Worm (Caenorhabditis elegans): Measurements from ENCODE around the gene slc-25A21.

slc-25A21 gene

DNA sequence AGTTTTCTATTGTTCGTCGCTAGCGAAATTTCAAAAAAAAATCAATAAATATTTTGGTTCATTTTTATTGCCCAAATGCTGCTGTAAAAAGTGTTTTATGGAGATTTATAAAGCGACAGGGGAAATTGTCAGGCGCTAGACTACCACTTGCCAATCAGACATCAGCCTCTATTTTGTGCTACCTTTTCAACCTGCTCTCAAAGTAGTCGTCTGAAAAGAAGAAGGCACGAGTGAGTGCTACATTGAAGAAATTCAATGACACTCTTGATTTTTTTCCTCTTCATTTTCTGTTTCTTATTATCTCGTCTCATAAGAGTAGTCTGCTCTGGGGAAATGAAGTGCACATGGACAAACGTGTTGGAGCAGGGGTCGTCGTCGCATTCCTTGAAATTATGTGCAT is 16.2 kb downstream of the slc-25A21 start (continued):
- TF ChIP-seq nhr-23 (tag; optimal IDR thresholded peaks at IDR 0.05) (no peak), nhr-6 (tag; optimal IDR thresholded peaks at IDR 0.05) (peak; percentile 77), nhr-11 (tag; optimal IDR thresholded peaks at IDR 0.05) (no peak), ztf-4 (tag; optimal IDR thresholded peaks at IDR 0.05) (peak; percentile 22), nhr-21 (tag; optimal IDR thresholded peaks at IDR 0.05) (peak; percentile 83), ZK546.5 (tag; optimal IDR thresholded peaks at IDR 0.05) (no peak), nhr-77 (tag; optimal IDR thresholded peaks at IDR 0.05) (peak; percentile 72), F13H6.1 (tag; optimal IDR thresholded peaks at IDR 0.05) (peak; percentile 73), mdl-1 (tag; optimal IDR thresholded peaks at IDR 0.05) (peak in 1 of 2 experiments; percentile 5), zag-1 (tag; optimal IDR thresholded peaks at IDR 0.05) (peak; percentile 28), nhr-129 (tag; optimal IDR thresholded peaks at IDR 0.05) (peak; percentile 80), lin-39 (tag; optimal IDR thresholded peaks at IDR 0.05) (peak; percentile 5), lin-11 (tag; optimal IDR thresholded peaks at IDR 0.05) (peak; percentile 34), unc-55 (GFP tag; optimal IDR thresholded peaks at IDR 0.05) (peak; percentile 95), alr-1 (tag; optimal IDR thresholded peaks at IDR 0.05) (no peak), lin-13 (GFP tag; optimal IDR thresholded peaks at IDR 0.05) (peak; percentile 66), egl-27 (tag; optimal IDR thresholded peaks at IDR 0.05) (peak; percentile 66)

- no peak for TF ChIP-seq nhr-237 (tag; optimal IDR thresholded peaks at IDR 0.05)
- no peak for TF ChIP-seq fos-1 (tag; optimal IDR thresholded peaks at IDR 0.05)
- no peak for TF ChIP-seq ceh-82 (tag; optimal IDR thresholded peaks at IDR 0.05)
- TF ChIP-seq sma-9 (GFP tag; optimal IDR thresholded peaks at IDR 0.05): no peak
- TF ChIP-seq sma-9 (tag; optimal IDR thresholded peaks at IDR 0.05): no peak
- no peak for TF ChIP-seq lsy-2 (tag; optimal IDR thresholded peaks at IDR 0.05)
- no peak for TF ChIP-seq nhr-23 (tag; optimal IDR thresholded peaks at IDR 0.05)
- TF ChIP-seq unc-55 (GFP tag; optimal IDR thresholded peaks at IDR 0.05): no peak
- no peak for TF ChIP-seq egl-27 (tag; optimal IDR thresholded peaks at IDR 0.05)
- TF ChIP-seq lin-39 (tag; optimal IDR thresholded peaks at IDR 0.05): no peak
- TF ChIP-seq sem-4 (tag; optimal IDR thresholded peaks at IDR 0.05): no peak
- TF ChIP-seq crh-2 (tag; optimal IDR thresholded peaks at IDR 0.05): no peak
- no peak for TF ChIP-seq aly-2 (tag; optimal IDR thresholded peaks at IDR 0.05)
- TF ChIP-seq nhr-12 (tag; optimal IDR thresholded peaks at IDR 0.05): no peak
- TF ChIP-seq alr-1 (tag; optimal IDR thresholded peaks at IDR 0.05): no peak
- TF ChIP-seq elt-1 (tag; optimal IDR thresholded peaks at IDR 0.05): no peak
Observed at ce11 chrX:16208123-16208522, 18.5 kb downstream of the slc-25A21 start.

ce11 chrX:16208667-16209066 is 19.0 kb downstream of the slc-25A21 start:
- no peak for TF ChIP-seq lsy-2 (tag; optimal IDR thresholded peaks at IDR 0.05)
- no peak for TF ChIP-seq lin-39 (tag; optimal IDR thresholded peaks at IDR 0.05)
- no peak for TF ChIP-seq nhr-23 (tag; optimal IDR thresholded peaks at IDR 0.05)
- no peak for TF ChIP-seq sem-4 (tag; optimal IDR thresholded peaks at IDR 0.05)
- TF ChIP-seq ceh-16 (tag; optimal IDR thresholded peaks at IDR 0.05): no peak
- TF ChIP-seq zag-1 (tag; optimal IDR thresholded peaks at IDR 0.05): no peak
- no peak for TF ChIP-seq nhr-10 (tag; optimal IDR thresholded peaks at IDR 0.05)
- TF ChIP-seq gmeb-1 (tag; optimal IDR thresholded peaks at IDR 0.05): no peak
- TF ChIP-seq unc-62 (GFP tag; optimal IDR thresholded peaks at IDR 0.05): no peak
- TF ChIP-seq nhr-11 (tag; optimal IDR thresholded peaks at IDR 0.05): no peak
- TF ChIP-seq ztf-1 (GFP tag; conservative IDR thresholded peaks at IDR 0.05): no peak
- no peak for TF ChIP-seq nhr-21 (tag; optimal IDR thresholded peaks at IDR 0.05)
- no peak for TF ChIP-seq dmd-4 (tag; optimal IDR thresholded peaks at IDR 0.05)
- no peak for TF ChIP-seq snpc-4 (tag; optimal IDR thresholded peaks at IDR 0.05)
- no peak for TF ChIP-seq ztf-4 (tag; optimal IDR thresholded peaks at IDR 0.05)
- TF ChIP-seq nhr-25 (tag; optimal IDR thresholded peaks at IDR 0.05): no peak

- TF ChIP-seq lsy-2 (tag; optimal IDR thresholded peaks at IDR 0.05) (no peak), lin-11 (tag; optimal IDR thresholded peaks at IDR 0.05) (no peak), egl-27 (tag; optimal IDR thresholded peaks at IDR 0.05) (no peak), aly-2 (tag; optimal IDR thresholded peaks at IDR 0.05) (no peak), dmd-4 (tag; optimal IDR thresholded peaks at IDR 0.05) (no peak), R02D3.7 (tag; optimal IDR thresholded peaks at IDR 0.05) (no peak), unc-62 (GFP tag; optimal IDR thresholded peaks at IDR 0.05) (no peak), zag-1 (tag; optimal IDR thresholded peaks at IDR 0.05) (no peak), lin-39 (tag; optimal IDR thresholded peaks at IDR 0.05) (no peak), crh-2 (tag; optimal IDR thresholded peaks at IDR 0.05) (no peak), skn-1 (tag; optimal IDR thresholded peaks at IDR 0.05) (no peak), snpc-4 (tag; optimal IDR thresholded peaks at IDR 0.05) (no peak), nhr-25 (tag; optimal IDR thresholded peaks at IDR 0.05) (no peak), mdl-1 (tag; optimal IDR thresholded peaks at IDR 0.05) (no peak)
Observed at ce11 chrX:16209122-16209521, 19.5 kb downstream of the slc-25A21 start.
